Worm (Caenorhabditis elegans): Measurements from ENCODE around the gene T05E12.8.

DNA sequence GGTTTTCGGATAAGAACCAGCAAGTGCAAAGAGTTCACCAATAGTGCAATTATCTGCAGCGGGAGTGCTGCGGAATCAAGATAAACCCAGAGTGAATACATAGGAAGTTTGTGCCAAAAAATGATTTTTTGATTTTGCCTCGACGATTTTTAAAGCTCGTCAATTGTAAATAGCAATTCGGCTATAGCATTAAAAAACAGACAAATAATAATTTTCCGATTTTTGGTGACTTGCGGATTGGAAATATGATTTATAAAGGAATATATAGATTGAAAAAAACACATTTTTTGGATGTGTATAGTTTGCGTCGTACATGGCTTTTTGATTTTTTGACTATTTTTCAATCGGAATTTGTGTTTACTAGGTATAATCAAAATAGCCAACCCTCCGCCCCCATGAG, 10.9 kb downstream of the T05E12.8 start, which contains the start of gene srw-20:
- TF ChIP-seq F10E7.11 (tag; optimal IDR thresholded peaks at IDR 0.05) (no peak), T07F8.4 (tag; optimal IDR thresholded peaks at IDR 0.05) (no peak)
